Fruit fly (Drosophila melanogaster) whole organism, prepupa: ENCODE results near the gene ex.

Experiments
- CG10631 ChIP-seq: fragments of 200-800 bp; sonication (Bioruptor generic); optimal IDR thresholded peaks from 2 replicates; lab custom pipeline; 2016; ENCODE audit warnings: missing biosample characterization, missing genetic modification characterization
- CG10669 ChIP-seq: fragments of 200-800 bp; sonication (Bioruptor generic); optimal IDR thresholded peaks from 3 replicates; lab custom pipeline; 2018; ENCODE audit warnings: missing biosample characterization, mild to moderate bottlenecking, missing genetic modification characterization, moderate library complexity
- CG11762 ChIP-seq: fragments of 200-800 bp; sonication (Bioruptor generic); optimal IDR thresholded peaks from 3 replicates; lab custom pipeline; 2016; ENCODE audit warnings: missing biosample characterization, missing genetic modification characterization; ENCODE audit not compliant: insufficient read depth
- CG11902 ChIP-seq: fragments of 200-800 bp; sonication (Bioruptor generic); optimal IDR thresholded peaks from 3 replicates; lab custom pipeline; 2016; ENCODE audit warnings: missing biosample characterization, missing genetic modification characterization
- CG15336 ChIP-seq: fragments of 200-800 bp; sonication (Bioruptor generic); IDR thresholded peaks from 2 replicates; pipeline ENCODE4 v1.3.6; 2022; ENCODE audit warnings: missing biosample characterization, missing genetic modification characterization
- CG1621 ChIP-seq: fragments of 200-800 bp; sonication (Bioruptor generic); optimal IDR thresholded peaks from 3 replicates; lab custom pipeline; 2018; ENCODE audit warnings: missing biosample characterization, mild to moderate bottlenecking, missing genetic modification characterization
- CG31627 ChIP-seq: fragments of 200-800 bp; sonication (Bioruptor generic); optimal IDR thresholded peaks from 3 replicates; lab custom pipeline; 2016; ENCODE audit warnings: missing biosample characterization, missing genetic modification characterization
- CG32006 ChIP-seq: fragments of 200-800 bp; sonication (Bioruptor generic); optimal IDR thresholded peaks from 3 replicates; lab custom pipeline; 2017; ENCODE audit warnings: missing biosample characterization, mild to moderate bottlenecking, missing genetic modification characterization
- CG4318 ChIP-seq: fragments of 200-800 bp; sonication (Bioruptor generic); optimal IDR thresholded peaks from 3 replicates; lab custom pipeline; 2017; ENCODE audit warnings: missing biosample characterization, mild to moderate bottlenecking, missing genetic modification characterization
- CG6163 ChIP-seq: fragments of 200-800 bp; sonication (Bioruptor generic); IDR thresholded peaks from 3 replicates; pipeline ENCODE4 v1.3.6; 2022; ENCODE audit warnings: missing biosample characterization, missing genetic modification characterization
- CG6276 ChIP-seq: fragments of 200-800 bp; sonication (Bioruptor generic); optimal IDR thresholded peaks from 2 replicates; lab custom pipeline; 2017; ENCODE audit warnings: missing biosample characterization, mild to moderate bottlenecking, missing genetic modification characterization
- CG6808 ChIP-seq: fragments of 200-800 bp; sonication (Bioruptor generic); optimal IDR thresholded peaks from 3 replicates; lab custom pipeline; 2017; ENCODE audit warnings: missing biosample characterization, missing genetic modification characterization, mild to moderate bottlenecking, moderate library complexity, missing genetic modification reagents
- CG6854 ChIP-seq: fragments of 200-800 bp; sonication (Bioruptor generic); optimal IDR thresholded peaks from 2 replicates; lab custom pipeline; 2017; ENCODE audit warnings: missing biosample characterization, mild to moderate bottlenecking, missing genetic modification characterization
- CG7368 ChIP-seq: fragments of 200-800 bp; sonication (Bioruptor generic); optimal IDR thresholded peaks from 3 replicates; lab custom pipeline; 2016; ENCODE audit warnings: missing biosample characterization, missing genetic modification characterization
- CG8119 ChIP-seq: fragments of 200-800 bp; sonication (Bioruptor generic); IDR thresholded peaks from 3 replicates; pipeline ENCODE4 v1.3.6; 2022; ENCODE audit warnings: missing biosample characterization, missing genetic modification characterization
- CG8319 ChIP-seq: fragments of 200-800 bp; sonication (Bioruptor generic); optimal IDR thresholded peaks from 3 replicates; lab custom pipeline; 2016; ENCODE audit warnings: missing biosample characterization, missing genetic modification characterization
- CG8632 ChIP-seq: fragments of 200-800 bp; sonication (Bioruptor generic); optimal IDR thresholded peaks from 3 replicates; lab custom pipeline; 2016; ENCODE audit warnings: missing biosample characterization, missing genetic modification characterization
- CG9139 ChIP-seq: fragments of 200-800 bp; sonication (Bioruptor generic); optimal IDR thresholded peaks from 3 replicates; lab custom pipeline; 2017; ENCODE audit warnings: missing biosample characterization, mild to moderate bottlenecking, missing genetic modification characterization
- Eip78C ChIP-seq: fragments of 200-800 bp; sonication (Bioruptor generic); peaks from one replicate; lab custom pipeline; 2016; ENCODE audit warnings: missing biosample characterization, missing genetic modification characterization
- Ets96B ChIP-seq: fragments of 200-800 bp; optimal IDR thresholded peaks from 2 replicates; lab custom pipeline; 2019; ENCODE audit warnings: missing biosample characterization, mild to moderate bottlenecking, missing genetic modification characterization, moderate library complexity
- Gug ChIP-seq: fragments of 200-800 bp; sonication (Bioruptor generic); IDR thresholded peaks from 2 replicates; pipeline ENCODE4 v1.3.6; 2022; ENCODE audit warnings: missing biosample characterization, missing genetic modification characterization
- Hr38 ChIP-seq: sonication (Bioruptor generic); optimal IDR thresholded peaks from 2 replicates; lab custom pipeline; 2016; ENCODE audit warnings: missing biosample characterization, missing genetic modification characterization
- Hr39 ChIP-seq: fragments of 200-800 bp; sonication (Bioruptor generic); optimal IDR thresholded peaks from 2 replicates; lab custom pipeline; 2016; ENCODE audit warnings: missing biosample characterization, missing genetic modification characterization
- Hr4 ChIP-seq: fragments of 200-800 bp; sonication (Bioruptor generic); optimal IDR thresholded peaks from 3 replicates; lab custom pipeline; 2016; ENCODE audit warnings: missing biosample characterization, missing genetic modification characterization
- Lpt ChIP-seq: fragments of 200-800 bp; sonication (Bioruptor generic); optimal IDR thresholded peaks from 3 replicates; lab custom pipeline; 2016; ENCODE audit warnings: missing biosample characterization, missing genetic modification characterization
- Met ChIP-seq: fragments of 200-800 bp; sonication (Bioruptor generic); optimal IDR thresholded peaks from 3 replicates; lab custom pipeline; 2016; ENCODE audit warnings: missing biosample characterization, missing genetic modification characterization
- OdsH ChIP-seq: fragments of 200-800 bp; sonication (Bioruptor generic); optimal IDR thresholded peaks from 3 replicates; lab custom pipeline; 2016; ENCODE audit warnings: missing biosample characterization, missing genetic modification characterization
- Sox102F ChIP-seq: fragments of 200-800 bp; sonication (Bioruptor generic); optimal IDR thresholded peaks from 2 replicates; lab custom pipeline; 2016; ENCODE audit warnings: missing biosample characterization, mild to moderate bottlenecking, missing genetic modification characterization
- achi ChIP-seq: fragments of 200-800 bp; sonication (Bioruptor generic); optimal IDR thresholded peaks from 3 replicates; lab custom pipeline; 2016; ENCODE audit warnings: missing biosample characterization, missing genetic modification characterization
- acj6 ChIP-seq: fragments of 200-800 bp; sonication (Bioruptor generic); optimal IDR thresholded peaks from 3 replicates; lab custom pipeline; 2016; ENCODE audit warnings: missing biosample characterization, missing genetic modification characterization
- cyc ChIP-seq: fragments of 200-800 bp; sonication (Bioruptor generic); optimal IDR thresholded peaks from 3 replicates; lab custom pipeline; 2016; ENCODE audit warnings: missing biosample characterization, missing genetic modification characterization
- dac ChIP-seq: fragments of 200-800 bp; sonication (Bioruptor generic); optimal IDR thresholded peaks from 2 replicates; lab custom pipeline; 2017; ENCODE audit warnings: missing biosample characterization, mild to moderate bottlenecking, missing genetic modification characterization
- dsx ChIP-seq: fragments of 200-800 bp; optimal IDR thresholded peaks from 3 replicates; lab custom pipeline; 2019; ENCODE audit warnings: missing biosample characterization, mild to moderate bottlenecking, missing genetic modification characterization, moderate library complexity; ENCODE audit not compliant: poor library complexity, severe bottlenecking
- eg ChIP-seq: fragments of 200-800 bp; sonication (Bioruptor generic); IDR thresholded peaks from 3 replicates; pipeline ENCODE4 v1.3.6; 2022; ENCODE audit warnings: missing biosample characterization, missing genetic modification characterization
- esn ChIP-seq: fragments of 200-800 bp; sonication (Bioruptor generic); optimal IDR thresholded peaks from 2 replicates; lab custom pipeline; 2016; ENCODE audit warnings: missing biosample characterization, mild to moderate bottlenecking, missing genetic modification characterization, moderate library complexity
- fd59A ChIP-seq: fragments of 200-800 bp; sonication (Bioruptor generic); optimal IDR thresholded peaks from 2 replicates; lab custom pipeline; 2017; ENCODE audit warnings: missing biosample characterization, mild to moderate bottlenecking, missing genetic modification characterization, missing genetic modification reagents
- fd85E ChIP-seq: fragments of 200-800 bp; sonication (Bioruptor generic); optimal IDR thresholded peaks from 3 replicates; lab custom pipeline; 2016; ENCODE audit warnings: missing biosample characterization, missing genetic modification characterization
- fkh ChIP-seq: fragments of 200-800 bp; sonication (Bioruptor generic); optimal IDR thresholded peaks from 3 replicates; lab custom pipeline; 2017; ENCODE audit warnings: missing biosample characterization, mild to moderate bottlenecking, missing genetic modification characterization, moderate library complexity
- lz ChIP-seq: fragments of 200-800 bp; sonication (Bioruptor generic); optimal IDR thresholded peaks from 3 replicates; lab custom pipeline; 2016; ENCODE audit warnings: missing biosample characterization, missing genetic modification characterization
- net ChIP-seq: fragments of 200-800 bp; sonication (Bioruptor generic); optimal IDR thresholded peaks from 3 replicates; lab custom pipeline; 2016; ENCODE audit warnings: missing biosample characterization, missing genetic modification characterization
- pdm3 ChIP-seq: fragments of 200-800 bp; sonication (Bioruptor generic); optimal IDR thresholded peaks from 3 replicates; lab custom pipeline; 2016; ENCODE audit warnings: missing biosample characterization, missing genetic modification characterization
- salr ChIP-seq, 2 experiments: fragments of 200-800 bp; sonication (Bioruptor generic); optimal IDR thresholded peaks; 3 replicates each; lab custom pipeline; 2016 to 2018; ENCODE audit warnings: missing biosample characterization in 2 of 2, missing genetic modification characterization in 2 of 2, mild to moderate bottlenecking in 1 of 2
- spab ChIP-seq: fragments of 200-800 bp; sonication (Bioruptor generic); optimal IDR thresholded peaks from 2 replicates; lab custom pipeline; 2017; ENCODE audit warnings: missing biosample characterization, mild to moderate bottlenecking, missing genetic modification characterization, missing genetic modification reagents
- ss ChIP-seq, 2 experiments: fragments of 200-800 bp; sonication (Bioruptor generic); optimal IDR thresholded peaks; 2 replicates in 1 of 2; 3 replicates in 1 of 2; lab custom pipeline; 2017 to 2018; ENCODE audit warnings: mild to moderate bottlenecking in 2 of 2, missing biosample characterization in 2 of 2, missing genetic modification characterization in 2 of 2, moderate library complexity in 1 of 2
- svp ChIP-seq: fragments of 200-800 bp; sonication (Bioruptor generic); peaks from one replicate; lab custom pipeline; 2016; ENCODE audit warnings: missing biosample characterization, missing genetic modification characterization
- vri ChIP-seq: fragments of 200-800 bp; sonication (Bioruptor generic); optimal IDR thresholded peaks from 3 replicates; lab custom pipeline; 2016; ENCODE audit warnings: missing biosample characterization, mild to moderate bottlenecking, missing genetic modification characterization

Gene ex

DNA sequence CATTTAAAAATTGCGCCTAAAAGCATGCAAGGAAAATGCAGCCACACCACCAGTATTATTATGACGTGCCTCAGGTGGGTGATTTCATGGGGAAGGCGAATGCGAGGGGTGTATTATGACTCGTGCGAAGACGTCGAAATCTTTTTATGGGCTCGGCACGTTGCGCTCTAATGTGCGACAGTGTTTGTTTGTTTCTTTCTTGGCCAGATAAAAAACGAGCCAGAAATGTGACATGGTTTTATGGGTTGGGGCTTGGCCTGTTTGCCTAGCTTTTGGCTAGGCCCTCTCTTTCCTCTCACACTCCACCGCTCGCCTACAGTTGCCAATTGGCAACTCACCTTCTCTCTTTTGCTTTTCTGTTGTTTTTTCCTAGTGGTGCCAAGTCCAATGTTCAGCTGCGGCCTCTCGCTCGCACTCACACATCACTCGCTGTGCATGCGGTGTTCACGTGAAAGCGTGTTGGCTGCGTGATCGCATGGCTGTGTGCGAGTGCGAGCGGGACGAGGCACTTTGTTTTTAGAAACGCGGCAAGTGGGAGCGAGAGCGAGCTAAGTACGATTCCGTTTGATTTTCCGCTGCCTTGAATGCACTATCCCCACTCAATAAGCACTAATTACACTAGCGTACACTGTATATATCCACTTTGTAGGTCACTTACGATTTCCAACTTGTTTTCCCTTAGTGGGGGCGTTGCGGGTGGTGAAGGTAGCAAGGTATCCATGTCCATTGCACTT is 47.9 kb downstream of the ex start (continued):
- TF ChIP-seq ss (GFP tag; optimal IDR thresholded peaks at IDR 0.05; lab: Kevin White, UChicago), result peak; percentile 100
- TF ChIP-seq Hr38 (GFP tag; lab: Kevin White, UChicago), result peak; percentile 55
- TF ChIP-seq lz (GFP tag; lab: Kevin White, UChicago), result peak; percentile 0
- TF ChIP-seq spab (GFP tag; lab: Kevin White, UChicago), result peak; percentile 99
- no peak for TF ChIP-seq eg (GFP tag; lab: Robert Waterston, UW)
- TF ChIP-seq pdm3, result peak; percentile 66
- peak; percentile 4 for TF ChIP-seq esn (GFP tag; lab: Kevin White, UChicago)
- peak; percentile 29 for TF ChIP-seq acj6
- TF ChIP-seq dac (GFP tag; lab: Kevin White, UChicago), result peak; percentile 91
- peak; percentile 87 for TF ChIP-seq fkh (GFP tag; lab: Kevin White, UChicago)
- peak; percentile 100 for TF ChIP-seq CG6276 (GFP tag; lab: Kevin White, UChicago)
- no peak for TF ChIP-seq CG8119 (GFP tag; lab: Robert Waterston, UW)
- peak; percentile 85 for TF ChIP-seq Hr4 (GFP tag; lab: Kevin White, UChicago)
- TF ChIP-seq Ets96B (tag; lab: Kevin White, UChicago), result peak; percentile 85
- TF ChIP-seq CG4318, result peak; percentile 59
- peak; percentile 60 for TF ChIP-seq CG8632 (GFP tag; lab: Kevin White, UChicago)
- TF ChIP-seq Gug (GFP tag; lab: Robert Waterston, UW), result no peak
- TF ChIP-seq CG32006 (GFP tag; lab: Kevin White, UChicago), result peak; percentile 86
- peak; percentile 53 for TF ChIP-seq Met (GFP tag; lab: Kevin White, UChicago)
- TF ChIP-seq CG1621 (tag; lab: Kevin White, UChicago), result peak; percentile 97
- TF ChIP-seq net (GFP tag; lab: Kevin White, UChicago), result peak; percentile 98
- no peak for TF ChIP-seq CG15336 (GFP tag; lab: Robert Waterston, UW)
- peak; percentile 72 for TF ChIP-seq Sox102F (GFP tag; lab: Kevin White, UChicago)
- TF ChIP-seq CG10669 (GFP tag; lab: Kevin White, UChicago), result peak; percentile 96
- TF ChIP-seq CG8319, result peak; percentile 67
- peak; percentile 83 for TF ChIP-seq CG11762 (GFP tag; lab: Kevin White, UChicago)
- TF ChIP-seq fd59A, result peak; percentile 56
- peak; percentile 83 for TF ChIP-seq vri (GFP tag; lab: Kevin White, UChicago)
- peak; percentile 90 for TF ChIP-seq Eip78C (GFP tag; lab: Kevin White, UChicago)
- no peak for TF ChIP-seq CG11902 (GFP tag; lab: Kevin White, UChicago)
- TF ChIP-seq fd85E (GFP tag; lab: Kevin White, UChicago), result peak; percentile 84
- no peak for TF ChIP-seq CG10631
- TF ChIP-seq Lpt (GFP tag; lab: Kevin White, UChicago), result peak; percentile 97
- TF ChIP-seq svp (GFP tag; lab: Kevin White, UChicago), result peak; percentile 62

DNA sequence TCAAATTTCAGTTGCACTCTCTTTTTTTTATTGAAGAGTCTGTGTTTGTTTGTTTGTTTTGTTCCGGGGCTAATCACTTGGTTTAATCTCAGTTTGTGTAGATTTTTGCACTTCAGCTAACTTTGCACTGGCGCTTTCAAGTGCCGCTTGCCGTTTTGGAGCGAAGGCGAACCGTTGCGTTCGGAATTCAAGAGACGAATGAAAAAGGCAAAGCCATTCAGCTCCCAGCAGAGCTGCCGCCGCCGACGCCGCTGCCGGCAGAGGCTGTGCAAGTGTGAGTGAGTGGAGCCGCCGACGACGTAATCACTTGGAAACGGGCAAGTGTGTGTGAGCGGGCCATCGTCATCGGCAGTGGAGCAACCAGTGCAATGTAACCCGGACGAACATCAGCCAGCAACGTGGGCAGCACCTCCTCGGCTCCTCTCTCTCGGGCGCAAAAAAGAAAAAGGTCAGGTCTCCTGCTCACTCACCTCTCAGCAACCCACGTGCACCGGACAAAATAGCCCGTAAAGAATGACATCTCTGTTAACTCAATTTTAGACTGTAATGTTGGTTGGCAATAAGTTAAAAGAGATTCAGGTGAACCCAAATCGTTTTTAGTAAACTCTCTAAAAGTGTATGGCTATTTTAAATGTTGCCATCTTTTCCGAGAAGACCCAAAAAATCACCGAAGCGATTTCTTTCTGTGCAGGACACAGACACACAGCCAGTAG is 48.6 kb downstream of the ex start, which contains the start of gene cbt:
cbt (minus strand) TSS at position 206 of the 713 bp plus-strand sequence.
- TF ChIP-seq pdm3 (peak; percentile 99), Eip78C (GFP tag; lab: Kevin White, UChicago) (peak; percentile 100), CG11762 (GFP tag; lab: Kevin White, UChicago) (peak; percentile 97), CG8119 (GFP tag; lab: Robert Waterston, UW) (no peak), lz (GFP tag; lab: Kevin White, UChicago) (peak; percentile 98), CG6163 (GFP tag; lab: Robert Waterston, UW) (no peak), CG7368 (GFP tag; lab: Kevin White, UChicago) (peak; percentile 99), CG6854 (GFP tag; lab: Kevin White, UChicago) (peak; percentile 84), CG6808 (peak; percentile 96), eg (GFP tag; lab: Robert Waterston, UW) (no peak), dac (GFP tag; lab: Kevin White, UChicago) (peak; percentile 97), esn (GFP tag; lab: Kevin White, UChicago) (peak; percentile 98), CG4318 (peak; percentile 98), achi (GFP tag; lab: Kevin White, UChicago) (peak; percentile 98), CG10669 (GFP tag; lab: Kevin White, UChicago) (peak; percentile 98), dsx (GFP tag; lab: Kevin White, UChicago) (peak; percentile 97), CG9139 (GFP tag; lab: Kevin White, UChicago) (peak; percentile 89), Lpt (GFP tag; lab: Kevin White, UChicago) (peak; percentile 99), CG31627 (GFP tag; lab: Kevin White, UChicago) (peak; percentile 98), cyc (GFP tag; lab: Kevin White, UChicago) (peak; percentile 98), Hr38 (GFP tag; lab: Kevin White, UChicago) (peak; percentile 84), OdsH (peak; percentile 99), Hr39 (GFP tag; lab: Kevin White, UChicago) (peak; percentile 98), salr (GFP tag; optimal IDR thresholded peaks at IDR 0.05; lab: Kevin White, UChicago) (peak; percentile 97 to 98), vri (GFP tag; lab: Kevin White, UChicago) (peak; percentile 96)
